Worm (Caenorhabditis elegans) whole organism, young adult: Measurements from ENCODE around the gene F54H5.14.
A peak's percentile ranks its signal among the peaks of the same experiment; 100 is the strongest.

Source experiments
- B0336.3 ChIP-seq: fragments of 200-800 bp; sonication (Bioruptor generic); IDR thresholded peaks from 2 replicates; pipeline ENCODE4 v1.3.6; 2022; ENCODE audit warnings: missing genetic modification characterization, missing compliant biosample characterization
- F49E8.2 ChIP-seq: sonication (generic microtip); optimal IDR thresholded peaks from 3 replicates; lab custom pipeline; 2017; ENCODE audit warnings: missing genetic modification characterization, mild to moderate bottlenecking, missing compliant biosample characterization, antibody characterized with exemption, moderate library complexity; ENCODE audit not compliant: insufficient read depth
- Y53F4B.3 ChIP-seq: fragments of 200-800 bp; sonication (Bioruptor generic); IDR thresholded peaks from 2 replicates; pipeline ENCODE4 v1.3.6; 2022; ENCODE audit warnings: missing genetic modification reagents, missing genetic modification characterization, missing compliant biosample characterization
- ZK185.1 ChIP-seq: sonication (generic microtip); optimal IDR thresholded peaks from 2 replicates; lab custom pipeline; 2016; ENCODE audit warnings: mild to moderate bottlenecking, missing genetic modification characterization, missing compliant biosample characterization; ENCODE audit not compliant: poor library complexity, severe bottlenecking
- akir-1 ChIP-seq: fragments of 200-800 bp; sonication (Bioruptor generic); optimal IDR thresholded peaks from 2 replicates; lab custom pipeline; 2018; ENCODE audit warnings: mild to moderate bottlenecking, missing genetic modification characterization, moderate library complexity, missing compliant biosample characterization
- atf-7 ChIP-seq: sonication (generic microtip); optimal IDR thresholded peaks from 2 replicates; lab custom pipeline; 2017; ENCODE audit warnings: mild to moderate bottlenecking, missing genetic modification characterization, missing compliant biosample characterization
- attf-3 ChIP-seq: fragments of 200-800 bp; sonication (Bioruptor generic); conservative IDR thresholded peaks from 2 replicates; pipeline ENCODE4 v1.3.6; 2022; ENCODE audit warnings: missing genetic modification reagents, missing genetic modification characterization, missing compliant biosample characterization
- attf-5 ChIP-seq: fragments of 200-800 bp; sonication (Bioruptor generic); optimal IDR thresholded peaks from 2 replicates; lab custom pipeline; 2018; ENCODE audit warnings: mild to moderate bottlenecking, missing genetic modification characterization, missing compliant biosample characterization
- attf-6 ChIP-seq: fragments of 200-800 bp; sonication (Bioruptor generic); IDR thresholded peaks from 2 replicates; pipeline ENCODE4 v1.3.6; 2022; ENCODE audit warnings: missing genetic modification reagents, missing genetic modification characterization, missing compliant biosample characterization
- cebp-1 ChIP-seq, 2 experiments: fragments of 200-800 bp in 1 of 2; sonication (Bioruptor generic) in 1 of 2; sonication (generic microtip) in 1 of 2; IDR thresholded peaks in 1 of 2; optimal IDR thresholded peaks in 1 of 2; 2 replicates each; pipeline versions ENCODE4 v1.3.6 to Lab custom; 2017 to 2022; ENCODE audit warnings: missing compliant biosample characterization in 2 of 2, missing genetic modification characterization in 2 of 2, mild to moderate bottlenecking in 1 of 2, missing genetic modification reagents in 1 of 2, moderate library complexity in 1 of 2
- ceh-40 ChIP-seq: fragments of 200-800 bp; sonication (Bioruptor generic); IDR thresholded peaks from 2 replicates; pipeline ENCODE4 v1.3.6; 2022; ENCODE audit warnings: missing genetic modification characterization, missing compliant biosample characterization
- dox-1 ChIP-seq: fragments of 200-800 bp; sonication (Bioruptor generic); IDR thresholded peaks from 2 replicates; pipeline ENCODE4 v1.3.6; 2022; ENCODE audit warnings: missing genetic modification reagents, missing genetic modification characterization, missing compliant biosample characterization
- egl-44 ChIP-seq: fragments of 200-800 bp; sonication (Bioruptor generic); IDR thresholded peaks from 2 replicates; pipeline ENCODE4 v1.3.6; 2022; ENCODE audit warnings: missing genetic modification reagents, missing genetic modification characterization, missing compliant biosample characterization
- ekl-4 ChIP-seq: fragments of 200-800 bp; sonication (Bioruptor generic); IDR thresholded peaks from 2 replicates; pipeline ENCODE4 v1.3.6; 2022; ENCODE audit warnings: missing genetic modification reagents, missing genetic modification characterization, missing compliant biosample characterization
- hmg-1.2 ChIP-seq: fragments of 200-800 bp; sonication (Bioruptor generic); IDR thresholded peaks from 2 replicates; pipeline ENCODE4 v1.3.6; 2022; ENCODE audit warnings: missing genetic modification reagents, missing genetic modification characterization, missing compliant biosample characterization
- hmg-20 ChIP-seq: fragments of 200-800 bp; sonication (Bioruptor generic); IDR thresholded peaks from 2 replicates; pipeline ENCODE4 v1.3.6; 2022; ENCODE audit warnings: missing genetic modification reagents, missing genetic modification characterization, missing compliant biosample characterization
- hrde-1 ChIP-seq: sonication (generic microtip); optimal IDR thresholded peaks from 2 replicates; lab custom pipeline; 2016; ENCODE audit warnings: missing genetic modification characterization, mild to moderate bottlenecking, missing compliant biosample characterization, moderate library complexity, missing genotype, missing genetic modification reagents, borderline replicate concordance
- lag-1 ChIP-seq: fragments of 200-800 bp; sonication (Bioruptor generic); IDR thresholded peaks from 2 replicates; pipeline ENCODE4 v1.3.6; 2022; ENCODE audit warnings: missing genetic modification reagents, missing genetic modification characterization, missing compliant biosample characterization
- let-526 ChIP-seq: fragments of 200-800 bp; sonication (Bioruptor generic); IDR thresholded peaks from 2 replicates; pipeline ENCODE4 v1.3.6; 2022; ENCODE audit warnings: missing genetic modification reagents, missing genetic modification characterization, missing compliant biosample characterization
- lin-26 ChIP-seq: fragments of 200-800 bp; sonication (Bioruptor generic); IDR thresholded peaks from 2 replicates; pipeline ENCODE4 v1.3.6; 2022; ENCODE audit warnings: missing genetic modification reagents, missing genetic modification characterization, missing compliant biosample characterization
- lin-54 ChIP-seq: fragments of 200-800 bp; sonication (Bioruptor generic); optimal IDR thresholded peaks from 2 replicates; lab custom pipeline; 2018; ENCODE audit warnings: mild to moderate bottlenecking, missing genetic modification characterization, missing compliant biosample characterization
- lir-1 ChIP-seq: fragments of 200-800 bp; sonication (Bioruptor generic); conservative IDR thresholded peaks from 2 replicates; pipeline ENCODE4 v1.3.6; 2022; ENCODE audit warnings: missing genetic modification reagents, missing genetic modification characterization, missing compliant biosample characterization
- lsy-27 ChIP-seq: sonication (generic microtip); optimal IDR thresholded peaks from 2 replicates; lab custom pipeline; 2017; ENCODE audit warnings: missing genetic modification characterization, mild to moderate bottlenecking, missing compliant biosample characterization, antibody characterized with exemption, missing genotype, borderline replicate concordance; ENCODE audit not compliant: insufficient read depth
- madf-3 ChIP-seq: fragments of 200-800 bp; sonication (Bioruptor generic); IDR thresholded peaks from 2 replicates; pipeline ENCODE4 v1.3.6; 2022; ENCODE audit warnings: missing genetic modification reagents, missing genetic modification characterization, missing compliant biosample characterization
- mel-28 ChIP-seq: sonication (generic microtip); optimal IDR thresholded peaks from 2 replicates; lab custom pipeline; 2016; ENCODE audit warnings: borderline replicate concordance, mild to moderate bottlenecking, missing genetic modification characterization, missing compliant biosample characterization
- nfyb-1 ChIP-seq: fragments of 200-800 bp; sonication (Bioruptor generic); IDR thresholded peaks from 2 replicates; pipeline ENCODE4 v1.3.6; 2022; ENCODE audit warnings: missing genetic modification reagents, missing genetic modification characterization, missing compliant biosample characterization
- nhr-27 ChIP-seq: fragments of 200-800 bp; sonication (Bioruptor generic); optimal IDR thresholded peaks from 2 replicates; lab custom pipeline; 2018; ENCODE audit warnings: mild to moderate bottlenecking, missing genetic modification characterization, moderate library complexity, missing compliant biosample characterization
- nhr-80 ChIP-seq: sonication (generic microtip); optimal IDR thresholded peaks from 2 replicates; lab custom pipeline; 2016; ENCODE audit warnings: missing genetic modification characterization, missing compliant biosample characterization
- pha-4 ChIP-seq: fragments of 150-350 bp; sonication (generic microtip); optimal IDR thresholded peaks from 2 replicates; lab custom pipeline; 2014; ENCODE audit warnings: missing biosample characterization, missing genetic modification reagents, missing genetic modification characterization
- rec-8 ChIP-seq, 2 experiments: sonication (generic microtip); optimal IDR thresholded peaks; 2 replicates each; lab custom pipeline; 2016; ENCODE audit warnings: mild to moderate bottlenecking in 2 of 2, missing genetic modification characterization in 2 of 2, missing genetic modification reagents in 2 of 2, missing genotype in 2 of 2, missing biosample characterization in 1 of 2, missing compliant biosample characterization in 1 of 2, moderate library complexity in 1 of 2
- repo-1 ChIP-seq: sonication (generic microtip); optimal IDR thresholded peaks from 2 replicates; lab custom pipeline; 2017; ENCODE audit warnings: mild to moderate bottlenecking, missing genetic modification characterization, missing compliant biosample characterization
- rpc-1 ChIP-seq, 2 experiments: fragments of 150-350 bp in 1 of 2; sonication (generic microtip) in 1 of 2; optimal IDR thresholded peaks; 2 replicates each; lab custom pipeline; 2014 to 2018; ENCODE audit warnings: missing biosample characterization in 1 of 2, missing genetic modification characterization in 1 of 2, missing genetic modification reagents in 1 of 2, missing genotype in 1 of 2
- sea-2 ChIP-seq: fragments of 200-800 bp; sonication (Bioruptor generic); IDR thresholded peaks from 2 replicates; pipeline ENCODE4 v1.3.6; 2022; ENCODE audit warnings: missing genetic modification characterization, missing compliant biosample characterization
- snpc-3.4 ChIP-seq: sonication (generic microtip); optimal IDR thresholded peaks from 2 replicates; lab custom pipeline; 2017; ENCODE audit warnings: missing genetic modification characterization, mild to moderate bottlenecking, missing compliant biosample characterization, antibody characterized with exemption, moderate library complexity, missing genotype, missing genetic modification reagents
- snpc-4 ChIP-seq, 5 experiments: fragments of 150-350 bp in 1 of 5; sonication (generic microtip) in 4 of 5; optimal IDR thresholded peaks; 2 replicates each; lab custom pipeline; 2014 to 2018; ENCODE audit warnings: missing genetic modification characterization in 5 of 5, missing biosample characterization in 3 of 5, antibody characterized with exemption in 2 of 5, mild to moderate bottlenecking in 2 of 5, missing compliant biosample characterization in 2 of 5, missing genotype in 2 of 5, moderate library complexity in 2 of 5, missing genetic modification reagents in 1 of 5
- sptf-2 ChIP-seq: fragments of 200-800 bp; sonication (Bioruptor generic); optimal IDR thresholded peaks from 2 replicates; lab custom pipeline; 2018; ENCODE audit warnings: mild to moderate bottlenecking, missing genetic modification characterization, missing compliant biosample characterization
- tbp1 ChIP-seq: fragments of 200-800 bp; sonication (Bioruptor generic); optimal IDR thresholded peaks from 2 replicates; lab custom pipeline; 2018; ENCODE audit warnings: mild to moderate bottlenecking, missing genetic modification characterization, missing compliant biosample characterization
- tlf-1 ChIP-seq: fragments of 200-800 bp; sonication (Bioruptor generic); optimal IDR thresholded peaks from 2 replicates; lab custom pipeline; 2018; ENCODE audit warnings: mild to moderate bottlenecking, missing genetic modification characterization, missing compliant biosample characterization
- ztf-25 ChIP-seq: fragments of 200-800 bp; sonication (Bioruptor generic); IDR thresholded peaks from 2 replicates; pipeline ENCODE4 v1.3.6; 2022; ENCODE audit warnings: missing genetic modification reagents, missing genetic modification characterization, missing compliant biosample characterization

The F54H5.14 gene

ce11 chrII:6610262-6610661, 14.9 kb downstream of the F54H5.14 start (continued):
- TF ChIP-seq dox-1 (GFP tag; lab: Robert Waterston, UW) (no peak), rec-8 (tag; optimal IDR thresholded peaks at IDR 0.05; lab: Kevin White, UChicago) (no peak)

- TF ChIP-seq cebp-1 (GFP tag; IDR thresholded peaks at IDR 0.05; lab: Robert Waterston, UW) (no peak), cebp-1 (tag; optimal IDR thresholded peaks at IDR 0.05; lab: Kevin White, UChicago) (peak; percentile 29), snpc-4 (GFP tag; optimal IDR thresholded peaks at IDR 0.05; lab: Kevin White, UChicago) (no peak), snpc-4 (tag; optimal IDR thresholded peaks at IDR 0.05; lab: Kevin White, UChicago) (peak in 1 of 4 experiments; percentile 3), nhr-80 (tag; lab: Kevin White, UChicago) (peak; percentile 21), B0336.3 (no peak), hmg-1.2 (GFP tag; lab: Robert Waterston, UW) (peak; percentile 9; the same call in 1 of the 2 replicates), pha-4 (tag; lab: Kevin White, UChicago) (peak; percentile 54), hmg-20 (GFP tag; lab: Robert Waterston, UW) (no peak), attf-5 (GFP tag; lab: Kevin White, UChicago) (peak; percentile 78)
These were observed 15.8 kb downstream of the F54H5.14 start, which contains the start of gene epg-5 for ce11 chrII:6609315-6609842. epg-5 (minus strand) TSS chrII:6609365.

ce11 chrII:6608626-6609025, 16.6 kb downstream of the F54H5.14 start:
- TF ChIP-seq nfyb-1 (GFP tag; lab: Robert Waterston, UW) (no peak), Y53F4B.3 (GFP tag; lab: Robert Waterston, UW) (no peak), attf-5 (GFP tag; lab: Kevin White, UChicago) (no peak), hrde-1 (tag; lab: Kevin White, UChicago) (no peak), madf-3 (GFP tag; lab: Robert Waterston, UW) (no peak), lsy-27 (tag; lab: Kevin White, UChicago) (no peak), lin-26 (GFP tag; lab: Robert Waterston, UW) (no peak), lir-1 (GFP tag; lab: Robert Waterston, UW) (no peak), mel-28 (no peak), ekl-4 (GFP tag; lab: Robert Waterston, UW) (no peak), egl-44 (no peak), repo-1 (tag; lab: Kevin White, UChicago) (no peak), snpc-4 (GFP tag; optimal IDR thresholded peaks at IDR 0.05; lab: Kevin White, UChicago) (no peak), snpc-4 (tag; optimal IDR thresholded peaks at IDR 0.05; lab: Kevin White, UChicago) (no peak), tbp1 (GFP tag; lab: Kevin White, UChicago) (no peak), nhr-80 (tag; lab: Kevin White, UChicago) (no peak), ZK185.1 (tag; lab: Kevin White, UChicago) (no peak), nhr-27 (no peak), F49E8.2 (no peak), lag-1 (GFP tag; lab: Robert Waterston, UW) (no peak), sptf-2 (no peak)

- TF ChIP-seq sea-2 (no peak), akir-1 (GFP tag; lab: Kevin White, UChicago) (no peak), attf-6 (GFP tag; lab: Robert Waterston, UW) (no peak), attf-3 (GFP tag; lab: Robert Waterston, UW) (0 out of 2 replicates have a peak, but pooled peaks have one; percentile 33), tbp1 (GFP tag; lab: Kevin White, UChicago) (peak; percentile 27), let-526 (no peak), ceh-40 (no peak), dox-1 (GFP tag; lab: Robert Waterston, UW) (peak; percentile 38; the same call in 1 of the 2 replicates), ZK185.1 (tag; lab: Kevin White, UChicago) (peak; percentile 34), atf-7 (no peak), repo-1 (tag; lab: Kevin White, UChicago) (no peak), snpc-3.4 (no peak), rpc-1 (optimal IDR thresholded peaks at IDR 0.05; lab: Kevin White, UChicago) (no peak), rpc-1 (tag; optimal IDR thresholded peaks at IDR 0.05; lab: Kevin White, UChicago) (no peak), lin-54 (GFP tag; lab: Kevin White, UChicago) (peak; percentile 3), ztf-25 (GFP tag; lab: Robert Waterston, UW) (no peak), cebp-1 (GFP tag; IDR thresholded peaks at IDR 0.05; lab: Robert Waterston, UW) (no peak), cebp-1 (tag; optimal IDR thresholded peaks at IDR 0.05; lab: Kevin White, UChicago) (peak; percentile 41), attf-5 (GFP tag; lab: Kevin White, UChicago) (no peak), tlf-1 (GFP tag; lab: Kevin White, UChicago) (no peak), sptf-2 (no peak)
These were observed 24.2 kb downstream of the F54H5.14 start, which contains the start of gene vps-33.2 for ce11 chrII:6600973-6601372. vps-33.2 (plus strand) TSS chrII:6601216.
